Worm (Caenorhabditis elegans) whole organism, early embryonic: Measurements from ENCODE around the gene sfa-1.

Experiments used
- B0310.2 ChIP-seq: sonication (generic microtip); optimal IDR thresholded peaks from 2 replicates; lab custom pipeline; 2016; ENCODE audit warnings: mild to moderate bottlenecking, missing genetic modification characterization, missing compliant biosample characterization
- F13C5.2 ChIP-seq: sonication (generic microtip); optimal IDR thresholded peaks from 2 replicates; lab custom pipeline; 2017; ENCODE audit warnings: mild to moderate bottlenecking, missing genetic modification characterization, inconsistent platforms, missing compliant biosample characterization
- aly-1 ChIP-seq: sonication (generic microtip); optimal IDR thresholded peaks from 2 replicates; lab custom pipeline; 2016; ENCODE audit warnings: missing genetic modification characterization, missing compliant biosample characterization
- ama-1 ChIP-seq: fragments of 150-350 bp; optimal IDR thresholded peaks from 2 replicates; lab custom pipeline; 2014
- ceh-13 ChIP-seq: fragments of 200-800 bp; sonication (Bioruptor generic); optimal IDR thresholded peaks from 2 replicates; lab custom pipeline; 2018; ENCODE audit warnings: mild to moderate bottlenecking, missing genetic modification characterization, missing compliant biosample characterization
- ceh-36 ChIP-seq: sonication (generic microtip); optimal IDR thresholded peaks from 2 replicates; lab custom pipeline; 2016; ENCODE audit warnings: missing genetic modification characterization, inconsistent platforms, missing compliant biosample characterization
- ets-7 ChIP-seq: sonication (generic microtip); optimal IDR thresholded peaks from 2 replicates; lab custom pipeline; 2016; ENCODE audit warnings: missing genotype, missing genetic modification characterization, missing compliant biosample characterization
- flt-1 ChIP-seq: fragments of 200-800 bp; sonication (Bioruptor generic); IDR thresholded peaks from 2 replicates; pipeline ENCODE4 v1.3.6; 2022; ENCODE audit warnings: missing genetic modification characterization, missing compliant biosample characterization
- hmbx-1 ChIP-seq: sonication (generic microtip); optimal IDR thresholded peaks from 2 replicates; lab custom pipeline; 2016; ENCODE audit warnings: mild to moderate bottlenecking, missing genetic modification characterization, missing compliant biosample characterization
- hmg-4 ChIP-seq: fragments of 200-800 bp; sonication (Bioruptor generic); optimal IDR thresholded peaks from 2 replicates; lab custom pipeline; 2018; ENCODE audit warnings: mild to moderate bottlenecking, missing genetic modification characterization, missing compliant biosample characterization
- hnd-1 ChIP-seq: sonication (generic microtip); optimal IDR thresholded peaks from 2 replicates; lab custom pipeline; 2016; ENCODE audit warnings: missing genetic modification characterization, missing compliant biosample characterization
- scrt-1 ChIP-seq: fragments of 200-800 bp; sonication (Bioruptor generic); IDR thresholded peaks from 2 replicates; pipeline ENCODE4 v1.3.6; 2022; ENCODE audit warnings: missing genetic modification characterization, missing compliant biosample characterization
- sea-1 ChIP-seq: fragments of 200-800 bp; sonication (Bioruptor generic); conservative IDR thresholded peaks from 2 replicates; pipeline ENCODE4 v1.3.6; 2022; ENCODE audit warnings: missing genetic modification characterization, missing compliant biosample characterization
- tbx-37 ChIP-seq: fragments of 200-800 bp; sonication (Bioruptor generic); conservative IDR thresholded peaks from 2 replicates; pipeline ENCODE4 v1.3.6; 2022; ENCODE audit warnings: missing genetic modification reagents, missing genetic modification characterization, missing compliant biosample characterization

- TF ChIP-seq hmg-4 (GFP tag; lab: Kevin White, UChicago) = no peak
- no peak for TF ChIP-seq tbx-37
- TF ChIP-seq ama-1 = no peak
- TF ChIP-seq flt-1 (GFP tag; lab: Robert Waterston, UW) = no peak
- no peak for TF ChIP-seq ets-7 (tag; lab: Kevin White, UChicago)
- TF ChIP-seq aly-1 (tag; lab: Kevin White, UChicago) = no peak
- no peak for TF ChIP-seq B0310.2 (tag; lab: Kevin White, UChicago)
- no peak for TF ChIP-seq F13C5.2 (tag; lab: Kevin White, UChicago)
- TF ChIP-seq hmbx-1 = no peak
- TF ChIP-seq hnd-1 (tag; lab: Kevin White, UChicago) = no peak
- no peak for TF ChIP-seq sea-1
- peak; percentile 19 for TF ChIP-seq ceh-13 (GFP tag; lab: Kevin White, UChicago)
- TF ChIP-seq ceh-36 (tag; lab: Kevin White, UChicago) = no peak
- no peak for TF ChIP-seq scrt-1 (GFP tag; lab: Robert Waterston, UW)
Measured at ce11 chrIV:17099113-17099512, 11.7 kb downstream of the sfa-1 start.
